Worm (Caenorhabditis elegans): ENCODE results near the gene srh-201.

DNA sequence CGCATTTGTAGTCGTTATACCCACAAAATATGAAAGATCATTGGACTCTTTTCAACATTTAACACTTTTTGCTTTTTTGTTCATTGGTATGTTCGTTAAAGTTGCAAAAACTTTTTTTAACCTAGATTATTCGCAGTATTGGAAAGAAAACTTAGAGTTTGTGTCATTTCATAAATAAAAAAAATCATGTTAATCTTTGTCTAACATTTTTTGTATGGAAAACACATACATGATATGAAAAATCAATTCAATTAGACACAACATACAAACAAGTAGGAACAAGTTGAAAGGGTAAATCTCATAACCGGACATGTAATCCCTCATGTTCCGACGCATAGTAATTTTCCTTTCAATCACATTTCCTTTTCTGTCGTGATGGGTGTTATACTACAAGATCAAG, 12.5 kb downstream of the srh-201 start, which contains the start of gene F59E11.2:
- TF ChIP-seq hmg-4 (GFP tag; optimal IDR thresholded peaks at IDR 0.05) = no peak
- no peak for TF ChIP-seq ama-1 (optimal IDR thresholded peaks at IDR 0.05)
- no peak for TF ChIP-seq pes-1 (GFP tag; IDR thresholded peaks at IDR 0.05)
- no peak for TF ChIP-seq aly-1 (tag; optimal IDR thresholded peaks at IDR 0.05)
- no peak for TF ChIP-seq flt-1 (GFP tag; IDR thresholded peaks at IDR 0.05)
